Worm (Caenorhabditis elegans): ENCODE measurements around the gene M03B6.5.

DNA sequence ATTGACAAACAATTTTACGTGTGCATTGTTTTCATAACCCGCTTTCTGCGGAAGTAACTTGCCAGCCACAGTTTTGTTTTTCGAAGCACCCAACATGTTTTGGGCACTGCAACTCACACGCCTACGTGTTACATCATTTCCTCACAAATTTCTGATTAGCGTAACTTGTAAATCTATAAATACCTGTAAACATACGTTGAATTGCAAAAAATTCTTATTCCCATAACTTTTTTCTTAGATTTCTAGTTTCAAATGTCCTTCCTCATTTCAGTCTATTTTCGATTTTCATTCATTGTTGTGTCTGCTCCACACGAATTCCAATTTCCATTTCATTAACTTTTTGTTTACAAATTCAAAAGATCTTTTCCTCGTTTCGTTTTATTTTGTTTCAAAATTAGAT, 3.4 kb upstream of the M03B6.5 start:
- TF ChIP-seq ztf-23 (GFP tag; IDR thresholded peaks at IDR 0.05), result no peak
- TF ChIP-seq flt-1 (GFP tag; IDR thresholded peaks at IDR 0.05), result no peak
- no peak for TF ChIP-seq cog-1 (tag; optimal IDR thresholded peaks at IDR 0.05)
- no peak for TF ChIP-seq med-1 (GFP tag; optimal IDR thresholded peaks at IDR 0.05; ENCODE audit: insufficient read depth)
- no peak for TF ChIP-seq ref-1 (GFP tag; conservative IDR thresholded peaks at IDR 0.05)

Data from whole organism, midembryonic.